Worm (Caenorhabditis elegans) whole organism, early embryonic: ENCODE data around the gene C17B7.8.

Experiments
- F13C5.2 ChIP-seq: sonication (generic microtip); optimal IDR thresholded peaks from 2 replicates; lab custom pipeline; 2017; ENCODE audit warnings: mild to moderate bottlenecking, missing genetic modification characterization, inconsistent platforms, missing compliant biosample characterization
- aly-1 ChIP-seq: sonication (generic microtip); optimal IDR thresholded peaks from 2 replicates; lab custom pipeline; 2016; ENCODE audit warnings: missing genetic modification characterization, missing compliant biosample characterization
- ama-1 ChIP-seq: fragments of 150-350 bp; optimal IDR thresholded peaks from 2 replicates; lab custom pipeline; 2014
- ceh-13 ChIP-seq: fragments of 200-800 bp; sonication (Bioruptor generic); optimal IDR thresholded peaks from 2 replicates; lab custom pipeline; 2018; ENCODE audit warnings: mild to moderate bottlenecking, missing genetic modification characterization, missing compliant biosample characterization
- ceh-36 ChIP-seq: sonication (generic microtip); optimal IDR thresholded peaks from 2 replicates; lab custom pipeline; 2016; ENCODE audit warnings: missing genetic modification characterization, inconsistent platforms, missing compliant biosample characterization
- flt-1 ChIP-seq: fragments of 200-800 bp; sonication (Bioruptor generic); IDR thresholded peaks from 2 replicates; pipeline ENCODE4 v1.3.6; 2022; ENCODE audit warnings: missing genetic modification characterization, missing compliant biosample characterization
- hmg-4 ChIP-seq: fragments of 200-800 bp; sonication (Bioruptor generic); optimal IDR thresholded peaks from 2 replicates; lab custom pipeline; 2018; ENCODE audit warnings: mild to moderate bottlenecking, missing genetic modification characterization, missing compliant biosample characterization
- hnd-1 ChIP-seq: sonication (generic microtip); optimal IDR thresholded peaks from 2 replicates; lab custom pipeline; 2016; ENCODE audit warnings: missing genetic modification characterization, missing compliant biosample characterization
- pes-1 ChIP-seq: fragments of 200-800 bp; sonication (Bioruptor generic); IDR thresholded peaks from 2 replicates; pipeline ENCODE4 v1.3.6; 2022; ENCODE audit warnings: missing genetic modification reagents, missing genetic modification characterization, missing compliant biosample characterization
- scrt-1 ChIP-seq: fragments of 200-800 bp; sonication (Bioruptor generic); IDR thresholded peaks from 2 replicates; pipeline ENCODE4 v1.3.6; 2022; ENCODE audit warnings: missing genetic modification characterization, missing compliant biosample characterization
- sea-1 ChIP-seq: fragments of 200-800 bp; sonication (Bioruptor generic); conservative IDR thresholded peaks from 2 replicates; pipeline ENCODE4 v1.3.6; 2022; ENCODE audit warnings: missing genetic modification characterization, missing compliant biosample characterization
- tbx-11 ChIP-seq: fragments of 200-800 bp; sonication (Bioruptor generic); IDR thresholded peaks from 2 replicates; pipeline ENCODE4 v1.3.6; 2022; ENCODE audit warnings: missing genetic modification characterization, missing compliant biosample characterization
- tbx-37 ChIP-seq: fragments of 200-800 bp; sonication (Bioruptor generic); conservative IDR thresholded peaks from 2 replicates; pipeline ENCODE4 v1.3.6; 2022; ENCODE audit warnings: missing genetic modification reagents, missing genetic modification characterization, missing compliant biosample characterization
- tra-4 ChIP-seq: sonication (generic microtip); optimal IDR thresholded peaks from 2 replicates; lab custom pipeline; 2017; ENCODE audit warnings: missing genetic modification characterization, missing compliant biosample characterization

DNA sequence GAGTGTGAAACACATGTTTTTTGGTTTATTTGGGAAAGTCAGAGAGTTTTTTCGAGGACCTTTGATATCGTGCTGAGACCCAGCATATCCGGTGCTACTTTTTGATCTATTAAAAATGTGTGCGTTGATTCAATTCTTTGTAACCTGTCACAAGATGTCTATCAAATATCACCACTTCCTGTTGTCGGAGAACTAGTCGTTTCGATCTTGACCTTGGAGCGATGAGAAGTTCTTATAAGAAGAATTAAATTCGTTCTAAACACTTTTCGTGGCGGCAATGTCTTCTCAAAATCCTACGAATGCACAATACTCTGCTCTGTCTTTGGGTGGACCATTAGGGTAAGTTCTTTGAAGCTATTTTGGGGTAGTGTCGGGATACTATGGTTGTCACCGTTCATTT, 8.0 kb downstream of the C17B7.8 start, which contains the start of gene F35F10.1:
- no peak for TF ChIP-seq ceh-36
- TF ChIP-seq ama-1 (lab: Kevin White, UChicago) = no peak
- TF ChIP-seq pes-1 (GFP tag; lab: Robert Waterston, UW) = no peak
- no peak for TF ChIP-seq flt-1
- no peak for TF ChIP-seq hnd-1 (tag; lab: Kevin White, UChicago)
- no peak for TF ChIP-seq F13C5.2 (tag; lab: Kevin White, UChicago)
- TF ChIP-seq hmg-4 = no peak
- no peak for TF ChIP-seq aly-1
- TF ChIP-seq tbx-11 = no peak
- TF ChIP-seq scrt-1 = no peak
- TF ChIP-seq sea-1 (GFP tag; lab: Robert Waterston, UW) = no peak
- TF ChIP-seq tra-4 = no peak
- no peak for TF ChIP-seq tbx-37 (GFP tag; lab: Robert Waterston, UW)
- TF ChIP-seq ceh-13 (GFP tag; lab: Kevin White, UChicago) = no peak
